Fruit fly (Drosophila melanogaster) whole organism, wandering third instar larva: Measurements from ENCODE around the gene CG33648.

Experiments
- CG9705 ChIP-seq: fragments of 200-800 bp; sonication (Bioruptor generic); optimal IDR thresholded peaks from 2 replicates; lab custom pipeline; 2018; ENCODE audit warnings: missing biosample characterization, mild to moderate bottlenecking, missing genetic modification characterization
- CrebA ChIP-seq: fragments of 200-800 bp; sonication (Bioruptor generic); optimal IDR thresholded peaks from 2 replicates; lab custom pipeline; 2016; ENCODE audit warnings: missing biosample characterization, mild to moderate bottlenecking, missing genetic modification characterization, borderline replicate concordance
- Hr83 ChIP-seq: fragments of 200-300 bp; sonication (Bioruptor generic); optimal IDR thresholded peaks from 2 replicates; lab custom pipeline; 2016; ENCODE audit warnings: missing biosample characterization, mild to moderate bottlenecking, missing genetic modification characterization, moderate library complexity; ENCODE audit not compliant: poor library complexity, severe bottlenecking
- Mio ChIP-seq: sonication (Bioruptor generic); optimal IDR thresholded peaks from 2 replicates; lab custom pipeline; 2016; ENCODE audit warnings: missing biosample characterization, missing genetic modification characterization
- N ChIP-seq: fragments of >200 bp; optimal IDR thresholded peaks from 2 replicates; lab custom pipeline; 2018; ENCODE audit warnings: missing biosample characterization, missing external identifiers, missing genetic modification characterization
- Sp1 ChIP-seq: fragments of 200-800 bp; sonication (Bioruptor generic); optimal IDR thresholded peaks from 3 replicates; lab custom pipeline; 2019; ENCODE audit warnings: missing biosample characterization, mild to moderate bottlenecking, missing genetic modification characterization, moderate library complexity
- brk ChIP-seq: fragments of 200-800 bp; sonication (Bioruptor generic); optimal IDR thresholded peaks from 2 replicates; lab custom pipeline; 2016; ENCODE audit warnings: missing biosample characterization, mild to moderate bottlenecking, missing genetic modification characterization
- foxo ChIP-seq, 2 experiments: fragments of 200-800 bp; sonication (Bioruptor generic); optimal IDR thresholded peaks; 2 replicates in 1 of 2; 3 replicates in 1 of 2; lab custom pipeline; 2016 to 2017; ENCODE audit warnings: missing biosample characterization in 2 of 2, missing genetic modification characterization in 2 of 2
- fru ChIP-seq: fragments of 200-800 bp; sonication (Bioruptor generic); optimal IDR thresholded peaks from 3 replicates; lab custom pipeline; 2016; ENCODE audit warnings: missing biosample characterization, mild to moderate bottlenecking, missing genetic modification characterization
- lola ChIP-seq: fragments of >200 bp; optimal IDR thresholded peaks from 2 replicates; lab custom pipeline; 2017; ENCODE audit warnings: missing biosample characterization, missing genetic modification characterization
- tai ChIP-seq: sonication (Bioruptor generic); optimal IDR thresholded peaks from 2 replicates; lab custom pipeline; 2016; ENCODE audit warnings: missing biosample characterization, missing genetic modification characterization

dm6 chr2L:14523731-14524130, 381 bp upstream of the CG33648 start:
- TF ChIP-seq brk (no peak), N (no peak), fru (GFP tag; lab: Kevin White, UChicago) (no peak), Sp1 (no peak), Hr83 (no peak), lola (no peak), Mio (GFP tag; lab: Kevin White, UChicago) (no peak), CrebA (GFP tag; lab: Kevin White, UChicago) (no peak), foxo (GFP tag; optimal IDR thresholded peaks at IDR 0.05; lab: Kevin White, UChicago) (peak in 1 of 2 experiments; percentile 17), tai (GFP tag; lab: Kevin White, UChicago) (no peak), CG9705 (GFP tag; lab: Kevin White, UChicago) (no peak)
